Fruit fly (Drosophila melanogaster) S2 (cell line): ENCODE data around the gene Pcif1.

Experiments
- CG8478 ChIP-seq: fragments of >200 bp; optimal IDR thresholded peaks from 2 replicates; lab custom pipeline; 2018
- CTCF ChIP-seq, 2 experiments: fragments of >200 bp; optimal IDR thresholded peaks; 2 replicates each; lab custom pipeline; 2018

Pcif1 gene

dm6 chr3L:20785742-20786427 is at the start of gene Pcif1:
TSS of gene Pcif1 (minus strand) at chr3L:20786197.
- TF ChIP-seq CG8478 (lab: Kevin White, UChicago) (no peak), CTCF (optimal IDR thresholded peaks at IDR 0.05; lab: Kevin White, UChicago) (peak in 1 of 2 experiments; percentile 33)

dm6 chr3L:20834150-20834549 is 48.2 kb upstream of the Pcif1 start:
- TF ChIP-seq CG8478 (lab: Kevin White, UChicago): no peak

dm6 chr3L:20830361-20830760 is 44.4 kb upstream of the Pcif1 start:
- TF ChIP-seq CTCF (optimal IDR thresholded peaks at IDR 0.05; lab: Kevin White, UChicago) (no peak), CG8478 (lab: Kevin White, UChicago) (no peak)

dm6 chr3L:20827962-20828361 is 42.0 kb upstream of the Pcif1 start:
- TF ChIP-seq CTCF (optimal IDR thresholded peaks at IDR 0.05; lab: Kevin White, UChicago) (no peak), CG8478 (lab: Kevin White, UChicago) (no peak)

dm6 chr3L:20826950-20827910 is 41.2 kb upstream of the Pcif1 start:
- no peak for TF ChIP-seq CG8478 (lab: Kevin White, UChicago)
- TF ChIP-seq CTCF (optimal IDR thresholded peaks at IDR 0.05; lab: Kevin White, UChicago): no peak

dm6 chr3L:20823206-20823803 is 37.3 kb upstream of the Pcif1 start:
- TF ChIP-seq CG8478 (lab: Kevin White, UChicago) (no peak), CTCF (optimal IDR thresholded peaks at IDR 0.05; lab: Kevin White, UChicago) (no peak)

- TF ChIP-seq CG8478 (lab: Kevin White, UChicago): no peak
- TF ChIP-seq CTCF (optimal IDR thresholded peaks at IDR 0.05; lab: Kevin White, UChicago): no peak
These were observed 31.9 kb upstream of the Pcif1 start, which contains the start of gene Mst77F for dm6 chr3L:20817927-20818326. TSS of gene Mst77F (minus strand) at chr3L:20818027.

dm6 chr3L:20815666-20816375 is 29.8 kb upstream of the Pcif1 start, which contains the start of the genes CG3618 and Pka-R1:
TSS of gene CG3618 (minus strand) at chr3L:20816075.
TSS of gene Pka-R1 (plus strand) at chr3L:20816118.
- TF ChIP-seq CTCF (optimal IDR thresholded peaks at IDR 0.05; lab: Kevin White, UChicago): no peak
- TF ChIP-seq CG8478 (lab: Kevin White, UChicago): no peak

dm6 chr3L:20809088-20809999 is 23.3 kb upstream of the Pcif1 start, which contains the start of the genes CG3634 and HIPP1:
TSS of gene CG3634 (minus strand) at chr3L:20809272.
TSS of gene HIPP1 (plus strand) at chr3L:20809669.
- TF ChIP-seq CG8478 (lab: Kevin White, UChicago) (no peak), CTCF (optimal IDR thresholded peaks at IDR 0.05; lab: Kevin White, UChicago) (no peak)

dm6 chr3L:20800208-20800607 is 14.2 kb upstream of the Pcif1 start, which contains the start of gene Spc105R:
TSS of gene Spc105R (plus strand) at chr3L:20800410.
- TF ChIP-seq CTCF (optimal IDR thresholded peaks at IDR 0.05; lab: Kevin White, UChicago) (peak; percentile 3 to 32), CG8478 (lab: Kevin White, UChicago) (no peak)

- TF ChIP-seq CG8478 (lab: Kevin White, UChicago) (no peak), CTCF (optimal IDR thresholded peaks at IDR 0.05; lab: Kevin White, UChicago) (peak; percentile 86 to 91)
These were observed 12.4 kb upstream of the Pcif1 start, which contains the start of the genes CG3698 and tzn for dm6 chr3L:20798325-20798846. TSS of gene CG3698 (minus strand) at chr3L:20798375. TSS of gene tzn (plus strand) at chr3L:20798645.

- TF ChIP-seq CTCF (optimal IDR thresholded peaks at IDR 0.05; lab: Kevin White, UChicago) (no peak), CG8478 (lab: Kevin White, UChicago) (no peak)
These were observed 11.4 kb upstream of the Pcif1 start for dm6 chr3L:20797379-20797778.
